Worm (Caenorhabditis elegans): ENCODE data around the gene srj-49.

srj-49 gene

DNA sequence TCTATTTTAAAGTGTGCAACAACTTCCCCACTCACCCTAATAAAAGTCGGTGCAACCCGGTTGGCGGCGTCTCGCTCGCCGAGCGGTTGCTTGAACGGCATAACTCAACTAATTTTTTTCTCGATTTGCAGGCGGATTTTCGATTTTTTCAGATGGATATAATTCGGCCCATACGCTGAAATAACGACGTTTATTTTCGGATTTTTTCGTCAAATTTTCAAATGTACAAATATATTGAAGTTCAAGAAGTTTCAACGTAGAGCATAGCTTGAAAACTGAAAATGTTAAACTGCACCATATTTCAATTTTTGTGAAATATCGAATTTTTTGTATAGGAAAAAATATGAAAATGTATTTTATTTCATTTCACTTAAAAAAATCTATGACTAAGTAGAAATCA lies 40.4 kb downstream of the srj-49 start, which contains the start of gene ketn-1:
Gene ketn-1 (minus strand): TSS at position 101 of the 400 bp plus-strand sequence.
- no peak for TF ChIP-seq med-1 (GFP tag; optimal IDR thresholded peaks at IDR 0.05; ENCODE audit: insufficient read depth)
- no peak for TF ChIP-seq ref-1 (GFP tag; conservative IDR thresholded peaks at IDR 0.05)
- no peak for TF ChIP-seq klf-2 (GFP tag; conservative IDR thresholded peaks at IDR 0.05)
- no peak for TF ChIP-seq ztf-29 (GFP tag; IDR thresholded peaks at IDR 0.05)

DNA sequence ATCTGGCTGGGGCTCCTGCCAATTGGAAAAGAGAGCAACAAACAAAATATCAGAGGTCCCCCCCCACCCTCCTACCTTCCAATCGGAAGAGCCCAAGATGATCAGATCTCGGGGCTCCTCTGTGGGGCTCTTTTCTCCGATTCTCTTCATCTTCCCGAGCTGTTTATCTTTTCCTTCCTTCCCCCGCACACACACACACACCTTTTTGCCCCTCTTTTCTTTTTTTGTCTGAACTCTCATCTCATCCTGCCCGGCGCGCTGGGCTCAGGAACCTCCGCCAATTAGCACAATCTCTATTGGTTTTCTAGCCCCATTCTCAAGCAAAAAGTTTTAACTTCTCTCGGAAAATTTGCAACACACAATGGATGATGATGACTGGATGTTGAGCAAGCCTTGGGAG lies 44.9 kb downstream of the srj-49 start:
- TF ChIP-seq med-1 (GFP tag; optimal IDR thresholded peaks at IDR 0.05; ENCODE audit: insufficient read depth) (no peak), tab-1 (GFP tag; IDR thresholded peaks at IDR 0.05) (no peak), ztf-29 (GFP tag; IDR thresholded peaks at IDR 0.05) (no peak)

DNA sequence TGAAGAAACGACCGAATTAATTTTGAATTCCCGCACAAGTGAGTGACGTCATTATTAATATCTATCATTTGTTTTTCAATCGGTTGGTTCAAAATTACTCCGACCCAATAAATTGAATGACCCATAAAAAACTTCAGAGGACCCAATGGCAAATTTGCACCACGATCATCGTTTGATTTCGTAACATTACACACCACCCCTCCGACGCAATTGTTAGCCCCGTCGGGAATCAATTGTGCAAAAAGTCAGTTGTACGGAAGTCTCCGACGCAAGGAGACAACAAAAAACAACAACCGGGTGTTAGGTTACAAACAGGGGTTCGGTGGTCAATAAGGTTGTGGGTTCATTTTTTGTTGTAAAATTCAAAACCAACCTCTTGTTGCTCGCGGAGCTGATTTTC lies 46.2 kb downstream of the srj-49 start:
- TF ChIP-seq ztf-23 (GFP tag; IDR thresholded peaks at IDR 0.05) (no peak), ztf-29 (GFP tag; IDR thresholded peaks at IDR 0.05) (no peak), cog-1 (tag; optimal IDR thresholded peaks at IDR 0.05) (no peak), tab-1 (GFP tag; IDR thresholded peaks at IDR 0.05) (no peak), T22C8.4 (GFP tag; IDR thresholded peaks at IDR 0.05) (no peak), klf-2 (GFP tag; conservative IDR thresholded peaks at IDR 0.05) (no peak), med-1 (GFP tag; optimal IDR thresholded peaks at IDR 0.05; ENCODE audit: insufficient read depth) (no peak), ref-1 (GFP tag; conservative IDR thresholded peaks at IDR 0.05) (no peak)

DNA sequence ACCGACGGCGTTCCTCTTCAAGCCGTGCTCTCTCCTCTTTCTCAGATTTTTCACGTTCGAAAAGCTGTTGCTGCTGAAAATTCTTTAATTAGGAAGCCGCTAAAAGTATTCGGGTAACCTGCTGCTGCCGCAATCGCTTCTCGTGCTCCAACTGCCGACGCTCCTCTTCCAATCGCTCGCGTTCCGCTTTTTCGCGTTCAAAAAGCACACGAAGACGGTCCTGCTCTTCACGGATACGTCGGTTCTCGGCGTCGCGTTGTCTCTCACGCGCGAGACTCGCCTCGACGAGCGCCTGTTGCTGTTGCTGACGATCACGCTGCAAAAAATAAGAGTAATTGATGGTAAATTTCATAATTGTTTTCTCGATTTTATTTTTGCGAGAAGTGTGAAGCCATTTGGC lies 47.5 kb downstream of the srj-49 start:
- TF ChIP-seq T22C8.4 (GFP tag; IDR thresholded peaks at IDR 0.05), result no peak
- TF ChIP-seq cog-1 (tag; optimal IDR thresholded peaks at IDR 0.05), result no peak
- no peak for TF ChIP-seq tab-1 (GFP tag; IDR thresholded peaks at IDR 0.05)
- no peak for TF ChIP-seq ref-1 (GFP tag; conservative IDR thresholded peaks at IDR 0.05)
- no peak for TF ChIP-seq flt-1 (GFP tag; IDR thresholded peaks at IDR 0.05)
- no peak for TF ChIP-seq ztf-29 (GFP tag; IDR thresholded peaks at IDR 0.05)
- TF ChIP-seq klf-2 (GFP tag; conservative IDR thresholded peaks at IDR 0.05), result no peak

DNA sequence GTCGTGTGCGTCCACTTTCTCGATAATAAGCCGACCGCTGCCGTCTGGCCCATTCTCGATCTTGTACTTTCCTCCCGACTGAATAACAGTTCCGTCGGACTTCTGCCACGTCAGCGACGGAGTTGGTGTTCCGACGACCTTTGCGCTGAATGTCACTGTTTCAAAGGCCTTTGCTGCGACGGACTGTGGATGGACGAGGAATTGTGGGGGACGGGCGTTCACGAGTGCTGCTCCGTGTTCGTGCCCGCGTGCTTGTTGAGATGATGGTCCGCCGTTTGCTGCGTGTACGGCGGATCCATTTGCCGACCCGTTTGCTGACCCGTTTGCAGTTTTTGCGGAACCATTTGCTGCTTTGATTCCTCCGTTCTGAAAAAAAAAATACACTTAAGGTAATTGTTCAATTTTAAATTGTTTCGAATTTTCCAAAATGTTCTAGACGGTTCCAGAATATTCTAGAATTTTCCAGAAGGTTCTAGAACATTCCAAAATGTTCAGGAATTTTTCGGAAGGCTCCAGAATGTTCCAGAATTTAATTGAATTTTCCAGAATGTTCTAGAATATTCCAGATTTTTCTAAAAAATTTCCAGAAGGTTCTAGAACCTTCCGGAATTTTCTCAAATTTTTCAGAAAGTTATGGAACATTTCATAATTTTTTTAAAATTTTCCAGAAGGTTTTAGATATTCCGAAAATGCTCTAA lies 48.8 kb downstream of the srj-49 start:
- TF ChIP-seq T22C8.4 (GFP tag; IDR thresholded peaks at IDR 0.05), result no peak
- no peak for TF ChIP-seq klf-2 (GFP tag; conservative IDR thresholded peaks at IDR 0.05)
- TF ChIP-seq ztf-29 (GFP tag; IDR thresholded peaks at IDR 0.05), result no peak
- TF ChIP-seq cog-1 (tag; optimal IDR thresholded peaks at IDR 0.05), result no peak
- no peak for TF ChIP-seq tab-1 (GFP tag; IDR thresholded peaks at IDR 0.05)
- no peak for TF ChIP-seq flt-1 (GFP tag; IDR thresholded peaks at IDR 0.05)
